Worm (Caenorhabditis elegans) whole organism, L4 larva: ENCODE data around the gene Y15E3A.3.

ENCODE experiments used
- Y105C5A.15 ChIP-seq: fragments of 200-800 bp; sonication (Bioruptor generic); IDR thresholded peaks from 2 replicates; pipeline ENCODE4 v1.3.6; 2022; ENCODE audit warnings: missing genetic modification characterization, missing compliant biosample characterization
- Y48G9A.11 ChIP-seq: fragments of 200-800 bp; sonication (Bioruptor generic); IDR thresholded peaks from 2 replicates; pipeline ENCODE4 v1.3.6; 2022; ENCODE audit warnings: missing genetic modification reagents, missing genetic modification characterization, missing compliant biosample characterization
- aha-1 ChIP-seq: fragments of 150-350 bp; peaks from one replicate; lab custom pipeline; 2014; ENCODE audit warnings: missing biosample characterization, missing genetic modification characterization
- attf-4 ChIP-seq: sonication (generic microtip); optimal IDR thresholded peaks from 3 replicates; lab custom pipeline; 2017; ENCODE audit warnings: missing biosample characterization, missing genetic modification characterization
- ceh-20 ChIP-seq: fragments of 200-800 bp; sonication (Bioruptor generic); IDR thresholded peaks from 2 replicates; pipeline ENCODE4 v1.3.6; 2022; ENCODE audit warnings: missing genetic modification reagents, missing genetic modification characterization, missing compliant biosample characterization
- ceh-62 ChIP-seq: sonication (generic microtip); optimal IDR thresholded peaks from 2 replicates; lab custom pipeline; 2017; ENCODE audit warnings: missing biosample characterization, missing genetic modification characterization
- ceh-82 ChIP-seq: sonication (generic microtip); optimal IDR thresholded peaks from 2 replicates; lab custom pipeline; 2017; ENCODE audit warnings: missing biosample characterization, missing genetic modification characterization
- ctbp-1 ChIP-seq: fragments of 200-800 bp; sonication (Bioruptor generic); IDR thresholded peaks from 2 replicates; pipeline ENCODE4 v1.3.6; 2022; ENCODE audit warnings: missing genetic modification reagents, missing genetic modification characterization, missing compliant biosample characterization
- daf-19 ChIP-seq: fragments of 200-800 bp; sonication (Bioruptor generic); conservative IDR thresholded peaks from 2 replicates; pipeline ENCODE4 v1.3.6; 2022; ENCODE audit warnings: missing genetic modification characterization, missing compliant biosample characterization
- dmd-6 ChIP-seq: fragments of 200-800 bp; sonication (Bioruptor generic); IDR thresholded peaks from 2 replicates; pipeline ENCODE4 v1.3.6; 2022; ENCODE audit warnings: missing genetic modification reagents, missing genetic modification characterization, missing compliant biosample characterization
- dpl-1 ChIP-seq: fragments of 150-350 bp; optimal IDR thresholded peaks from 2 replicates; lab custom pipeline; 2014; ENCODE audit warnings: missing biosample characterization, missing genetic modification reagents, missing genetic modification characterization
- fos-1 ChIP-seq: fragments of 150-350 bp; optimal IDR thresholded peaks from 2 replicates; lab custom pipeline; 2014; ENCODE audit warnings: missing biosample characterization, missing genetic modification characterization
- gei-8 ChIP-seq: fragments of 200-800 bp; sonication (Bioruptor generic); optimal IDR thresholded peaks from 2 replicates; lab custom pipeline; 2018; ENCODE audit warnings: mild to moderate bottlenecking, missing genetic modification characterization, missing compliant biosample characterization
- hif-1 ChIP-seq, 2 experiments: sonication (generic microtip); optimal IDR thresholded peaks; 2 replicates each; lab custom pipeline; 2016 to 2017; ENCODE audit warnings: missing compliant biosample characterization in 2 of 2, missing genetic modification characterization in 2 of 2, missing genetic modification reagents in 2 of 2, missing genotype in 2 of 2, mild to moderate bottlenecking in 1 of 2
- jun-1 ChIP-seq: fragments of 150-350 bp; optimal IDR thresholded peaks from 2 replicates; lab custom pipeline; 2014; ENCODE audit warnings: missing biosample characterization, missing genetic modification reagents, missing genetic modification characterization
- lin-1 ChIP-seq: fragments of 200-800 bp; sonication (Bioruptor generic); IDR thresholded peaks from 2 replicates; pipeline ENCODE4 v1.3.6; 2022; ENCODE audit warnings: missing genetic modification reagents, missing genetic modification characterization, missing compliant biosample characterization
- lin-13 ChIP-seq: fragments of 150-350 bp; optimal IDR thresholded peaks from 2 replicates; lab custom pipeline; 2014; ENCODE audit warnings: missing biosample characterization, missing genetic modification reagents, missing genetic modification characterization
- madf-5 ChIP-seq, 2 experiments: fragments of 200-800 bp; sonication (Bioruptor generic); IDR thresholded peaks; 2 replicates each; pipeline ENCODE4 v1.3.6; 2022; ENCODE audit warnings: missing compliant biosample characterization in 2 of 2, missing genetic modification characterization in 2 of 2
- madf-9 ChIP-seq: fragments of 200-800 bp; sonication (Bioruptor generic); conservative IDR thresholded peaks from 2 replicates; pipeline ENCODE4 v1.3.6; 2022; ENCODE audit warnings: missing genetic modification reagents, missing genetic modification characterization, missing compliant biosample characterization
- mep-1 ChIP-seq: fragments of 150-350 bp; sonication (generic microtip); optimal IDR thresholded peaks from 3 replicates; lab custom pipeline; 2014; ENCODE audit warnings: missing biosample characterization, missing genetic modification characterization
- mes-2 ChIP-seq: sonication (generic microtip); optimal IDR thresholded peaks from 2 replicates; lab custom pipeline; 2016; ENCODE audit warnings: missing genotype, mild to moderate bottlenecking, missing genetic modification characterization, missing compliant biosample characterization; ENCODE audit not compliant: poor library complexity, severe bottlenecking
- mxl-2 ChIP-seq: fragments of 200-800 bp; sonication (Bioruptor generic); conservative IDR thresholded peaks from 2 replicates; pipeline ENCODE4 v1.3.6; 2022; ENCODE audit warnings: missing genetic modification reagents, missing genetic modification characterization, missing compliant biosample characterization
- nhr-10 ChIP-seq: fragments of 150-350 bp; optimal IDR thresholded peaks from 2 replicates; lab custom pipeline; 2014; ENCODE audit warnings: missing biosample characterization, missing genetic modification characterization
- nhr-102 ChIP-seq: sonication (generic microtip); optimal IDR thresholded peaks from 2 replicates; lab custom pipeline; 2016; ENCODE audit warnings: mild to moderate bottlenecking, missing genetic modification characterization, moderate library complexity, missing compliant biosample characterization
- nhr-25 ChIP-seq: sonication (generic microtip); optimal IDR thresholded peaks from 2 replicates; lab custom pipeline; 2017; ENCODE audit warnings: missing genetic modification characterization, mild to moderate bottlenecking, missing compliant biosample characterization, antibody characterized with exemption, moderate library complexity, borderline replicate concordance; ENCODE audit not compliant: insufficient read depth
- nhr-41 ChIP-seq: fragments of 200-800 bp; sonication (Bioruptor generic); IDR thresholded peaks from 2 replicates; pipeline ENCODE4 v1.3.6; 2022; ENCODE audit warnings: missing genetic modification reagents, missing genetic modification characterization, missing compliant biosample characterization
- nhr-48 ChIP-seq: sonication (generic microtip); optimal IDR thresholded peaks from 2 replicates; lab custom pipeline; 2016; ENCODE audit warnings: mild to moderate bottlenecking, missing genetic modification characterization, missing compliant biosample characterization
- nhr-6 ChIP-seq: fragments of 150-350 bp; optimal IDR thresholded peaks from 2 replicates; lab custom pipeline; 2014; ENCODE audit warnings: missing biosample characterization, missing genetic modification characterization
- nhr-76 ChIP-seq: fragments of 150-350 bp; optimal IDR thresholded peaks from 2 replicates; lab custom pipeline; 2014; ENCODE audit warnings: missing biosample characterization, missing genetic modification characterization
- nhr-77 ChIP-seq: fragments of 150-350 bp; optimal IDR thresholded peaks from 2 replicates; lab custom pipeline; 2014; ENCODE audit warnings: missing biosample characterization, missing genetic modification characterization
- rbr-2 ChIP-seq: sonication (generic microtip); optimal IDR thresholded peaks from 2 replicates; lab custom pipeline; 2016; ENCODE audit warnings: missing genotype, missing genetic modification characterization, missing compliant biosample characterization
- set-16 ChIP-seq: fragments of 200-800 bp; sonication (Bioruptor generic); IDR thresholded peaks from 2 replicates; pipeline ENCODE4 v1.3.6; 2022; ENCODE audit warnings: missing genetic modification reagents, missing genetic modification characterization, missing compliant biosample characterization
- skn-1 ChIP-seq: fragments of 150-350 bp; optimal IDR thresholded peaks from 2 replicates; lab custom pipeline; 2014; ENCODE audit warnings: missing biosample characterization, missing genetic modification characterization
- tra-1 ChIP-seq: fragments of 200-800 bp; sonication (Bioruptor generic); IDR thresholded peaks from 2 replicates; pipeline ENCODE4 v1.3.6; 2022; ENCODE audit warnings: missing genetic modification reagents, missing genetic modification characterization, missing compliant biosample characterization
- vab-7 ChIP-seq: fragments of 200-800 bp; sonication (Bioruptor generic); IDR thresholded peaks from 2 replicates; pipeline ENCODE4 v1.3.6; 2022; ENCODE audit warnings: missing genetic modification reagents, missing genetic modification characterization, missing compliant biosample characterization
- zfp-3 ChIP-seq: fragments of 200-800 bp; sonication (Bioruptor generic); conservative IDR thresholded peaks from 2 replicates; pipeline ENCODE4 v1.3.6; 2022; ENCODE audit warnings: missing genetic modification reagents, missing genetic modification characterization, missing compliant biosample characterization
- zip-2 ChIP-seq: fragments of 150-350 bp; optimal IDR thresholded peaks from 2 replicates; lab custom pipeline; 2014; ENCODE audit warnings: missing biosample characterization, missing genetic modification characterization
- ztf-7 ChIP-seq: fragments of 150-350 bp; optimal IDR thresholded peaks from 2 replicates; lab custom pipeline; 2014; ENCODE audit warnings: missing biosample characterization, missing genetic modification characterization

Gene Y15E3A.3

ce11 chrX:15297396-15297827, 28.2 kb downstream of the Y15E3A.3 start (continued):
- no peak for TF ChIP-seq nhr-102
- no peak; the same call in 1 of the 2 replicates for TF ChIP-seq madf-9 (GFP tag; lab: Robert Waterston, UW)
- peak; percentile 63; the same call in 1 of the 2 replicates for TF ChIP-seq nhr-41
- peak; percentile 43; the same call in 1 of the 2 replicates for TF ChIP-seq dmd-6 (GFP tag; lab: Robert Waterston, UW)
- TF ChIP-seq lin-13: peak; percentile 79
- peak; percentile 69 for TF ChIP-seq nhr-48 (tag; lab: Kevin White, UChicago)
- peak; percentile 51 for TF ChIP-seq gei-8 (GFP tag; lab: Kevin White, UChicago)
- TF ChIP-seq vab-7 (GFP tag; lab: Robert Waterston, UW): peak; percentile 86
- peak; percentile 68; the same call in 1 of the 2 replicates for TF ChIP-seq ctbp-1 (GFP tag; lab: Robert Waterston, UW)
- TF ChIP-seq zip-2: peak; percentile 62
- TF ChIP-seq mes-2 (tag; lab: Kevin White, UChicago): peak; percentile 74
- 0 out of 2 replicates have a peak, but pooled peaks have one; percentile 56 for TF ChIP-seq zfp-3
- no peak for TF ChIP-seq skn-1
- TF ChIP-seq ztf-7: peak; percentile 37
- no peak for TF ChIP-seq mxl-2 (GFP tag; lab: Robert Waterston, UW)
- 0 out of 2 replicates have a peak, but pooled peaks have one; percentile 28 for TF ChIP-seq Y48G9A.11 (GFP tag; lab: Robert Waterston, UW)
- no peak for TF ChIP-seq nhr-76
- no peak for TF ChIP-seq dpl-1 (GFP tag; lab: Kevin White, UChicago)
- TF ChIP-seq rbr-2 (tag; lab: Kevin White, UChicago): peak; percentile 39
- no peak for TF ChIP-seq nhr-77
- TF ChIP-seq Y105C5A.15: 0 out of 2 replicates have a peak, but pooled peaks have one; percentile 27
- 0 out of 2 replicates have a peak, but pooled peaks have one; percentile 51 for TF ChIP-seq tra-1 (GFP tag; lab: Robert Waterston, UW)
- TF ChIP-seq ceh-82: no peak
- no peak for TF ChIP-seq jun-1 (tag; lab: Kevin White, UChicago)
- no peak for TF ChIP-seq nhr-10 (tag; lab: Kevin White, UChicago)
- peak; percentile 4; the same call in 1 of the 2 replicates for TF ChIP-seq set-16 (GFP tag; lab: Robert Waterston, UW)
- peak; percentile 63; the same call in 1 of the 2 replicates for TF ChIP-seq lin-1 (GFP tag; lab: Robert Waterston, UW)

DNA sequence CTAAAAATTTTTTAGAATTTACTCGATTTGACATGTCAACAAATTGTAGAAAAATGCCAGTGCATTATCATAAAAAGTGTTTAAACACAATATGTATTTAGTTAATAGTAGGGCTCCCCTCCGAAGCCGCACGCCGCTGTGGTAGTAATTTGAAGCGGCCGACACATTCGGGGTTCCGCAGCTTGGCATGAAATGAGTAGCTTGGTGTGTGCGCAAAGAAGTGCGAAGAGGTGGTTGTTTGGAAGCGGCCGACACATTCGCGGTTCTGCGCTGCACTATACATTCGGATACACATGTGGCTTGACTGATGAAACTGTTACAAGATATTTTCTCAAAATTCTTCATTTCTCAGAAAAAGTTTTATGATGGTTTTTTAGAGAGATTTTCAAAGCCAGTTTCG, 40.1 kb downstream of the Y15E3A.3 start:
- TF ChIP-seq fos-1 (tag; lab: Kevin White, UChicago) (no peak), nhr-6 (tag; lab: Kevin White, UChicago) (no peak), daf-19 (GFP tag; lab: Robert Waterston, UW) (no peak), ceh-62 (tag; lab: Kevin White, UChicago) (no peak), aha-1 (tag; lab: Kevin White, UChicago) (peak; percentile 61), zfp-3 (no peak), ceh-20 (GFP tag; lab: Robert Waterston, UW) (no peak), madf-5 (GFP tag; IDR thresholded peaks at IDR 0.05; lab: Robert Waterston, UW) (no peak)

ce11 chrX:15283740-15284139, 41.9 kb downstream of the Y15E3A.3 start, which contains the start of gene jud-4:
TSS of gene jud-4 (plus strand) at chrX:15284115.
- TF ChIP-seq mep-1 (no peak), skn-1 (no peak), nhr-102 (no peak), nhr-41 (0 out of 2 replicates have a peak, but pooled peaks have one; percentile 27), attf-4 (tag; lab: Kevin White, UChicago) (no peak), nhr-25 (tag; lab: Kevin White, UChicago) (no peak), hif-1 (tag; optimal IDR thresholded peaks at IDR 0.05; lab: Kevin White, UChicago) (no peak)
